Fruit fly (Drosophila melanogaster) whole organism, embryonic: ENCODE data around the gene CG11342.

ENCODE experiments used
- Ada2b ChIP-seq: fragments of 200-800 bp; sonication (Bioruptor generic); IDR thresholded peaks from 2 replicates; pipeline ENCODE4 v1.3.6; 2022; ENCODE audit warnings: missing biosample characterization, missing genetic modification characterization
- Adf1 ChIP-seq: fragments of 200-800 bp; sonication (Bioruptor generic); IDR thresholded peaks from 2 replicates; pipeline ENCODE4 v1.3.6; 2022; ENCODE audit warnings: missing biosample characterization, missing genetic modification characterization
- Aef1 ChIP-seq: fragments of 200-800 bp; sonication (Bioruptor generic); IDR thresholded peaks from 3 replicates; pipeline ENCODE4 v1.3.6; 2022; ENCODE audit warnings: missing biosample characterization, missing genetic modification characterization
- Antp ChIP-seq: fragments of 200-800 bp; sonication (Bioruptor generic); optimal IDR thresholded peaks from 3 replicates; lab custom pipeline; 2016; ENCODE audit warnings: missing biosample characterization, missing genetic modification characterization
- B-H1 ChIP-seq: fragments of 200-800 bp; sonication (Bioruptor generic); IDR thresholded peaks from 3 replicates; pipeline ENCODE4 v1.3.6; 2022; ENCODE audit warnings: missing biosample characterization, missing genetic modification characterization
- CG1024 ChIP-seq: fragments of 200-800 bp; sonication (Bioruptor generic); IDR thresholded peaks from 2 replicates; pipeline ENCODE4 v1.3.6; 2022; ENCODE audit warnings: missing biosample characterization, missing genetic modification characterization
- CG10654 ChIP-seq: fragments of 200-800 bp; sonication (Bioruptor generic); optimal IDR thresholded peaks from 2 replicates; lab custom pipeline; 2016; ENCODE audit warnings: missing biosample characterization, missing genetic modification characterization
- CG12104 ChIP-seq: fragments of 200-800 bp; sonication (Bioruptor generic); optimal IDR thresholded peaks from 3 replicates; lab custom pipeline; 2016; ENCODE audit warnings: missing biosample characterization, missing genetic modification characterization
- CG13123 ChIP-seq: fragments of 200-800 bp; sonication (Bioruptor generic); optimal IDR thresholded peaks from 2 replicates; lab custom pipeline; 2016; ENCODE audit warnings: missing biosample characterization, missing genetic modification characterization
- CG14860 ChIP-seq: fragments of 200-800 bp; sonication (Bioruptor generic); IDR thresholded peaks from 3 replicates; pipeline ENCODE4 v1.3.6; 2022; ENCODE audit warnings: missing biosample characterization, missing genetic modification characterization; ENCODE audit not compliant: partially characterized antibody
- CG15479 ChIP-seq: fragments of 200-800 bp; sonication (Bioruptor generic); optimal IDR thresholded peaks from 3 replicates; lab custom pipeline; 2019; ENCODE audit warnings: missing biosample characterization, mild to moderate bottlenecking, missing genetic modification characterization, moderate library complexity
- CG16813 ChIP-seq: fragments of 200-800 bp; sonication (Bioruptor generic); IDR thresholded peaks from 3 replicates; pipeline ENCODE4 v1.3.6; 2022; ENCODE audit warnings: missing biosample characterization, missing genetic modification characterization; ENCODE audit not compliant: partially characterized antibody
- CG18262 ChIP-seq: fragments of 200-800 bp; optimal IDR thresholded peaks from 3 replicates; lab custom pipeline; 2019; ENCODE audit warnings: missing biosample characterization, mild to moderate bottlenecking, missing genetic modification characterization, moderate library complexity
- CG18599 ChIP-seq: fragments of 200-800 bp; sonication (Bioruptor generic); optimal IDR thresholded peaks from 3 replicates; lab custom pipeline; 2017; ENCODE audit warnings: missing biosample characterization, missing genetic modification characterization, mild to moderate bottlenecking, moderate library complexity, missing genetic modification reagents
- CG30403 ChIP-seq: fragments of 200-800 bp; sonication (Bioruptor generic); optimal IDR thresholded peaks from 3 replicates; lab custom pipeline; 2016; ENCODE audit warnings: missing biosample characterization, missing genetic modification characterization
- CG3163 ChIP-seq: fragments of 200-800 bp; sonication (Bioruptor generic); optimal IDR thresholded peaks from 3 replicates; lab custom pipeline; 2016; ENCODE audit warnings: missing biosample characterization, missing genetic modification characterization
- CG3281 ChIP-seq: fragments of 200-800 bp; sonication (Bioruptor generic); optimal IDR thresholded peaks from 3 replicates; lab custom pipeline; 2017; ENCODE audit warnings: missing biosample characterization, mild to moderate bottlenecking, missing genetic modification characterization
- CG3838 ChIP-seq: fragments of 200-800 bp; sonication (Bioruptor generic); optimal IDR thresholded peaks from 3 replicates; lab custom pipeline; 2016; ENCODE audit warnings: missing biosample characterization, missing genetic modification characterization
- CG3995 ChIP-seq: fragments of 200-800 bp; sonication (Bioruptor generic); optimal IDR thresholded peaks from 3 replicates; lab custom pipeline; 2016; ENCODE audit warnings: missing biosample characterization, missing genetic modification characterization
- CG5953 ChIP-seq: fragments of 200-800 bp; sonication (Bioruptor generic); IDR thresholded peaks from 2 replicates; pipeline ENCODE4 v1.3.6; 2022; ENCODE audit warnings: missing biosample characterization, missing genetic modification characterization
- CG6689 ChIP-seq: fragments of 200-800 bp; sonication (Bioruptor generic); IDR thresholded peaks from 2 replicates; pipeline ENCODE4 v1.3.6; 2022; ENCODE audit warnings: missing biosample characterization, missing genetic modification characterization
- CG7839 ChIP-seq: fragments of 200-800 bp; sonication (Bioruptor generic); optimal IDR thresholded peaks from 3 replicates; lab custom pipeline; 2018; ENCODE audit warnings: missing biosample characterization, mild to moderate bottlenecking, missing genetic modification characterization, moderate library complexity
- CG9797 ChIP-seq: fragments of 200-800 bp; sonication (Bioruptor generic); optimal IDR thresholded peaks from 3 replicates; lab custom pipeline; 2018; ENCODE audit warnings: missing biosample characterization, mild to moderate bottlenecking, missing genetic modification characterization
- CG9932 ChIP-seq: fragments of 200-800 bp; sonication (Bioruptor generic); IDR thresholded peaks from 2 replicates; pipeline ENCODE4 v1.3.6; 2022; ENCODE audit warnings: missing biosample characterization, missing genetic modification characterization
- CkIIα-i1 ChIP-seq: fragments of 200-800 bp; sonication (Bioruptor generic); IDR thresholded peaks from 2 replicates; pipeline ENCODE4 v1.3.6; 2022; ENCODE audit warnings: missing biosample characterization, missing genetic modification characterization
- D ChIP-seq, 2 experiments: fragments of 200-800 bp in 1 of 2; fragments of >200 bp in 1 of 2; sonication (Bioruptor generic) in 1 of 2; optimal IDR thresholded peaks; 2 replicates in 1 of 2; 3 replicates in 1 of 2; lab custom pipeline; 2017; ENCODE audit warnings: mild to moderate bottlenecking in 1 of 2, missing biosample characterization in 1 of 2, missing genetic modification characterization in 1 of 2, missing genetic modification reagents in 1 of 2
- Dad ChIP-seq: fragments of 200-800 bp; sonication (Bioruptor generic); optimal IDR thresholded peaks from 3 replicates; lab custom pipeline; 2016; ENCODE audit warnings: missing biosample characterization, missing genetic modification characterization
- Dip3 ChIP-seq: fragments of 200-800 bp; sonication (Bioruptor generic); optimal IDR thresholded peaks from 3 replicates; lab custom pipeline; 2016; ENCODE audit warnings: missing biosample characterization, missing genetic modification characterization
- Hr78 ChIP-seq, 2 experiments: fragments of 200-800 bp in 1 of 2; fragments of >200 bp in 1 of 2; sonication (Bioruptor generic) in 1 of 2; optimal IDR thresholded peaks; 2 replicates each; lab custom pipeline; 2017 to 2019; ENCODE audit warnings: missing biosample characterization in 2 of 2, missing genetic modification characterization in 2 of 2, mild to moderate bottlenecking in 1 of 2, moderate library complexity in 1 of 2
- Med ChIP-seq: fragments of 200-800 bp; sonication (Bioruptor generic); peaks from one replicate; lab custom pipeline; 2016; ENCODE audit warnings: missing biosample characterization, missing genetic modification characterization, mild to moderate bottlenecking, inconsistent platforms, moderate library complexity
- Oaz ChIP-seq: fragments of 200-800 bp; sonication (Bioruptor generic); IDR thresholded peaks from 2 replicates; pipeline ENCODE4 v1.3.6; 2022; ENCODE audit warnings: missing biosample characterization, missing genetic modification characterization
- Pdp1 ChIP-seq, 2 experiments: fragments of 200-800 bp; sonication (Bioruptor generic); optimal IDR thresholded peaks; 3 replicates each; lab custom pipeline; 2016; ENCODE audit warnings: missing biosample characterization in 2 of 2, missing genetic modification characterization in 2 of 2, mild to moderate bottlenecking in 1 of 2, moderate library complexity in 1 of 2
- Ssrp ChIP-seq: fragments of 200-800 bp; sonication (Bioruptor generic); optimal IDR thresholded peaks from 2 replicates; lab custom pipeline; 2018; ENCODE audit warnings: missing biosample characterization, mild to moderate bottlenecking, missing genetic modification characterization, moderate library complexity
- Vsx1 ChIP-seq: fragments of 200-800 bp; sonication (Bioruptor generic); optimal IDR thresholded peaks from 2 replicates; lab custom pipeline; 2017; ENCODE audit warnings: missing biosample characterization, mild to moderate bottlenecking, missing genetic modification characterization, missing genetic modification reagents
- Xrp1 ChIP-seq: fragments of 200-800 bp; sonication (Bioruptor generic); IDR thresholded peaks from 2 replicates; pipeline ENCODE4 v1.3.6; 2022; ENCODE audit warnings: missing biosample characterization, missing genetic modification characterization
- danr ChIP-seq: fragments of 200-800 bp; sonication (Bioruptor generic); IDR thresholded peaks from 2 replicates; pipeline ENCODE4 v1.3.6; 2022; ENCODE audit warnings: missing biosample characterization, missing genetic modification characterization
- dmrt11E ChIP-seq: fragments of 200-800 bp; sonication (Bioruptor generic); optimal IDR thresholded peaks from 3 replicates; lab custom pipeline; 2018; ENCODE audit warnings: missing biosample characterization, mild to moderate bottlenecking, missing genetic modification characterization, moderate library complexity
- emc ChIP-seq: fragments of 200-800 bp; sonication (Bioruptor generic); optimal IDR thresholded peaks from 2 replicates; lab custom pipeline; 2016; ENCODE audit warnings: missing biosample characterization, missing genetic modification characterization
- ftz-f1 ChIP-seq: fragments of 200-800 bp; sonication (Bioruptor generic); optimal IDR thresholded peaks from 2 replicates; lab custom pipeline; 2016; ENCODE audit warnings: missing biosample characterization, missing genetic modification characterization
- gem ChIP-seq: fragments of 200-800 bp; sonication (Bioruptor generic); optimal IDR thresholded peaks from 2 replicates; lab custom pipeline; 2019; ENCODE audit warnings: missing biosample characterization, mild to moderate bottlenecking, missing genetic modification characterization, moderate library complexity
- gsb ChIP-seq: fragments of 200-800 bp; sonication (Bioruptor generic); IDR thresholded peaks from 2 replicates; pipeline ENCODE4 v1.3.6; 2022; ENCODE audit warnings: missing biosample characterization, missing genetic modification characterization
- gt ChIP-seq: fragments of 200-800 bp; sonication (Bioruptor generic); IDR thresholded peaks from 2 replicates; pipeline ENCODE4 v1.3.6; 2022; ENCODE audit warnings: missing biosample characterization, missing genetic modification characterization
- lov ChIP-seq, 2 experiments: fragments of 200-800 bp in 1 of 2; fragments of >200 bp in 1 of 2; sonication (Bioruptor generic) in 1 of 2; IDR thresholded peaks in 1 of 2; optimal IDR thresholded peaks in 1 of 2; 2 replicates in 1 of 2; 3 replicates in 1 of 2; pipeline versions ENCODE4 v1.3.6 to Lab custom; 2017 to 2022; ENCODE audit warnings: missing biosample characterization in 1 of 2, missing genetic modification characterization in 1 of 2
- mam ChIP-seq: fragments of 200-800 bp; sonication (Bioruptor generic); optimal IDR thresholded peaks from 3 replicates; lab custom pipeline; 2016; ENCODE audit warnings: missing biosample characterization, missing genetic modification characterization
- p53 ChIP-seq: fragments of 200-800 bp; sonication (Bioruptor generic); optimal IDR thresholded peaks from 2 replicates; lab custom pipeline; 2016; ENCODE audit warnings: missing biosample characterization, missing genetic modification characterization
- pros ChIP-seq: fragments of 200-800 bp; sonication (Bioruptor generic); optimal IDR thresholded peaks from 3 replicates; lab custom pipeline; 2019; ENCODE audit warnings: missing biosample characterization, mild to moderate bottlenecking, missing genetic modification characterization, moderate library complexity
- repo ChIP-seq: fragments of 200-800 bp; sonication (Bioruptor generic); optimal IDR thresholded peaks from 2 replicates; lab custom pipeline; 2016; ENCODE audit warnings: missing biosample characterization, missing genetic modification characterization
- rib ChIP-seq: fragments of 200-800 bp; sonication (Bioruptor generic); IDR thresholded peaks from 2 replicates; pipeline ENCODE4 v1.3.6; 2022; ENCODE audit warnings: missing biosample characterization, missing genetic modification characterization
- sim ChIP-seq: fragments of 200-800 bp; sonication (Bioruptor generic); IDR thresholded peaks from 2 replicates; pipeline ENCODE4 v1.3.6; 2022; ENCODE audit warnings: missing biosample characterization, missing genetic modification characterization
- ttk ChIP-seq: fragments of 200-800 bp; sonication (Bioruptor generic); IDR thresholded peaks from 2 replicates; pipeline ENCODE4 v2.1.2; 2022; ENCODE audit warnings: missing biosample characterization, missing genetic modification characterization
- zfh1 ChIP-seq: fragments of 200-800 bp; sonication (Bioruptor generic); IDR thresholded peaks from 3 replicates; pipeline ENCODE4 v1.3.6; 2022; ENCODE audit warnings: missing biosample characterization, missing genetic modification characterization

CG11342 gene

DNA sequence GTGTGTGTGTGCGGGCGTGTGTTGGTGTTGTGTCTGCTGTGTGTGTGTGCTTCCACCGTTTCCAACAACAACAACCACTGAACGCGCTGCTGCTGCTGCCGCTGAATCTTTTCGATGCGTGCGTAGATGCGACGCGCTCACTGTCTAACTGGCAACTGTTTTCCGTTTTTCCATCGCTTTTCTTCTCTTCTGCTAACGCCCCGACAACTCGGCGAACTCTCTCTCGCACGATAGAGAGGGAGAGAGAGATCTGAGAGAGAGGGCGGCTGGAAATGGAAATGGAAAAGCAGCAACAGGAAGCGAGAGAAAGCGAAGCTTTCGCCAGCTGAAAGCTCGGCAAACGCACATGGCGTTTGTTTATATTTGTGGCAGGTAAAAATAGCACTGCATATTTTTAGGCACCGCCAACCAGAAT lies 13.0 kb upstream of the CG11342 start, which contains the start of gene DopEcR (continued):
- no peak for TF ChIP-seq Dad (GFP tag; lab: Kevin White, UChicago)
- TF ChIP-seq gt (GFP tag; lab: Robert Waterston, UW): no peak
- no peak for TF ChIP-seq emc (GFP tag; lab: Kevin White, UChicago)
- TF ChIP-seq Oaz (GFP tag; lab: Robert Waterston, UW): no peak
- TF ChIP-seq Ssrp (tag; lab: Kevin White, UChicago): no peak
- TF ChIP-seq danr (GFP tag; lab: Robert Waterston, UW): no peak
- TF ChIP-seq CG3163: no peak
- TF ChIP-seq Antp (GFP tag; lab: Kevin White, UChicago): no peak
- no peak for TF ChIP-seq sim (GFP tag; lab: Robert Waterston, UW)
- no peak for TF ChIP-seq CG7839 (tag; lab: Kevin White, UChicago)
- TF ChIP-seq Hr78 (GFP tag; optimal IDR thresholded peaks at IDR 0.05; lab: Kevin White, UChicago): no peak
- TF ChIP-seq CG9932 (GFP tag; lab: Robert Waterston, UW): peak; percentile 9; the same call in 1 of the 2 replicates
- no peak for TF ChIP-seq pros
- no peak for TF ChIP-seq Pdp1 (GFP tag; optimal IDR thresholded peaks at IDR 0.05; lab: Kevin White, UChicago)
- no peak for TF ChIP-seq B-H1 (GFP tag; lab: Robert Waterston, UW)
- no peak for TF ChIP-seq CG1024 (GFP tag; lab: Robert Waterston, UW)
- no peak for TF ChIP-seq Dip3 (GFP tag; lab: Kevin White, UChicago)
- TF ChIP-seq repo (GFP tag; lab: Kevin White, UChicago): peak; percentile 10
- no peak for TF ChIP-seq Xrp1 (GFP tag; lab: Robert Waterston, UW)
- TF ChIP-seq CG3838 (GFP tag; lab: Kevin White, UChicago): no peak
- no peak for TF ChIP-seq p53 (GFP tag; lab: Kevin White, UChicago)
- no peak for TF ChIP-seq CG16813 (GFP tag; lab: Robert Waterston, UW)
- TF ChIP-seq CG13123: no peak
- no peak for TF ChIP-seq CG15479 (GFP tag; lab: Kevin White, UChicago)
- no peak for TF ChIP-seq gsb (GFP tag; lab: Robert Waterston, UW)
- TF ChIP-seq ttk (GFP tag; lab: Robert Waterston, UW): no peak
- no peak; the same call in 2 of the 3 replicates for TF ChIP-seq Aef1 (GFP tag; lab: Robert Waterston, UW)
- TF ChIP-seq mam (GFP tag; lab: Kevin White, UChicago): no peak
- no peak for TF ChIP-seq CG3281 (GFP tag; lab: Kevin White, UChicago)
- TF ChIP-seq gem (tag; lab: Kevin White, UChicago): no peak
- peak; percentile 40 for TF ChIP-seq CG18599
- TF ChIP-seq CG12104: no peak
- TF ChIP-seq Vsx1 (GFP tag; lab: Kevin White, UChicago): no peak
- no peak for TF ChIP-seq Ada2b
- peak; percentile 6 for TF ChIP-seq CG9797 (GFP tag; lab: Kevin White, UChicago)
- TF ChIP-seq zfh1 (GFP tag; lab: Robert Waterston, UW): no peak
- no peak for TF ChIP-seq CG14860 (GFP tag; lab: Robert Waterston, UW)
- no peak for TF ChIP-seq D (optimal IDR thresholded peaks at IDR 0.05; lab: Kevin White, UChicago)
- peak; percentile 3 for TF ChIP-seq D (GFP tag; optimal IDR thresholded peaks at IDR 0.05; lab: Kevin White, UChicago)
- TF ChIP-seq rib: no peak
- no peak for TF ChIP-seq CG10654 (GFP tag; lab: Kevin White, UChicago)
- no peak for TF ChIP-seq CG3995
- TF ChIP-seq CG5953 (GFP tag; lab: Robert Waterston, UW): no peak
- TF ChIP-seq CG6689 (GFP tag; lab: Robert Waterston, UW): no peak
- TF ChIP-seq lov (optimal IDR thresholded peaks at IDR 0.05; lab: Kevin White, UChicago): no peak
- 0 out of 3 replicates have a peak, but pooled peaks have one; percentile 25 for TF ChIP-seq lov (GFP tag; IDR thresholded peaks at IDR 0.05; lab: Robert Waterston, UW)
- no peak for TF ChIP-seq dmrt11E (tag; lab: Kevin White, UChicago)
- peak; percentile 58 for TF ChIP-seq Med (GFP tag; lab: Kevin White, UChicago)
- TF ChIP-seq Adf1 (GFP tag; lab: Robert Waterston, UW): peak; percentile 52; the same call in 1 of the 2 replicates
- TF ChIP-seq ftz-f1 (GFP tag; lab: Kevin White, UChicago): no peak
- no peak for TF ChIP-seq CG18262
- TF ChIP-seq CG30403 (GFP tag; lab: Kevin White, UChicago): no peak
- no peak for TF ChIP-seq CkIIα-i1 (GFP tag; lab: Robert Waterston, UW)
